Worm (Caenorhabditis elegans): Measurements from ENCODE around the gene chc-1.

DNA sequence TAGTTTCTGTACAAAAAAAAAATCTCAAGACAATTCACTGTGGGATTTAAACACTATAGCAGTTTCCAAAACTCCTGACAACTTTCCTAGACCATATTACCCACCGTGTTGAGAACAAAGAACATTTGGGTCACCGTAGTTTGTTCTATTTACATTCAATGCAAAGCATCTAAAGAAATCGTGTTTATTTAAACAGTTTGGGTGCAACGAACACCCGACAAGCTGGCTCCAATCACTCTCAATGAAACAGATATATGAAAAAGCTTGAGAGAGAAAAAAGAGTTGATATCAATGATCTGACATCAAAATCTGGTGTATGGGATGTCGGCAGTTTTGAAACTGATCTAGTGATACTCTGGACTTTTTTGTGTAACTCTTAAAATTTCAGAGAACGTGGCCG, 48.6 kb upstream of the chc-1 start:
- TF ChIP-seq pqm-1 (tag; optimal IDR thresholded peaks at IDR 0.05) (no peak), lin-15B (tag; optimal IDR thresholded peaks at IDR 0.05) (no peak), lsy-2 (tag; optimal IDR thresholded peaks at IDR 0.05) (peak in 1 of 2 experiments; percentile 0), unc-39 (tag; optimal IDR thresholded peaks at IDR 0.05) (no peak), fkh-10 (GFP tag; optimal IDR thresholded peaks at IDR 0.05) (no peak), aly-2 (tag; optimal IDR thresholded peaks at IDR 0.05) (no peak), nhr-42 (GFP tag; IDR thresholded peaks at IDR 0.05) (no peak)
